Worm (Caenorhabditis elegans): ENCODE results near the gene D1005.10.

The D1005.10 gene

ce11 chrX:1525511-1526172 is 39.7 kb upstream of the D1005.10 start:
- peak; percentile 60 for TF ChIP-seq ceh-28 (tag; optimal IDR thresholded peaks at IDR 0.05)
- TF ChIP-seq mdl-1 (tag; optimal IDR thresholded peaks at IDR 0.05), result no peak

ce11 chrX:1524559-1524958 is 38.6 kb upstream of the D1005.10 start:
- TF ChIP-seq nhr-28 (tag; optimal IDR thresholded peaks at IDR 0.05) (no peak), nfya-1 (tag; optimal IDR thresholded peaks at IDR 0.05; ENCODE audit: insufficient read depth) (peak; percentile 59), lsy-12 (tag; optimal IDR thresholded peaks at IDR 0.05) (peak; percentile 41), pha-4 (tag; optimal IDR thresholded peaks at IDR 0.05) (peak; percentile 34), lin-39 (tag; optimal IDR thresholded peaks at IDR 0.05) (peak; percentile 84), hmg-11 (tag; optimal IDR thresholded peaks at IDR 0.05) (peak; percentile 44), ama-1 (optimal IDR thresholded peaks at IDR 0.05) (peak; percentile 26), nhr-23 (tag; optimal IDR thresholded peaks at IDR 0.05) (peak; percentile 62), nhr-43 (tag; optimal IDR thresholded peaks at IDR 0.05; ENCODE audit: poor library complexity, severe bottlenecking) (no peak), nhr-25 (tag; optimal IDR thresholded peaks at IDR 0.05) (peak; percentile 19), ceh-28 (tag; optimal IDR thresholded peaks at IDR 0.05) (no peak), egl-5 (tag; optimal IDR thresholded peaks at IDR 0.05) (peak; percentile 64)

- no peak for TF ChIP-seq egl-5 (tag; optimal IDR thresholded peaks at IDR 0.05)
- no peak for TF ChIP-seq ztf-4 (tag; optimal IDR thresholded peaks at IDR 0.05)
- no peak for TF ChIP-seq nfya-1 (tag; optimal IDR thresholded peaks at IDR 0.05; ENCODE audit: insufficient read depth)
- no peak for TF ChIP-seq unc-62 (GFP tag; optimal IDR thresholded peaks at IDR 0.05)
- TF ChIP-seq nhr-76 (tag; optimal IDR thresholded peaks at IDR 0.05), result no peak
- no peak for TF ChIP-seq elt-1 (tag; optimal IDR thresholded peaks at IDR 0.05)
- no peak for TF ChIP-seq lin-39 (tag; optimal IDR thresholded peaks at IDR 0.05)
- no peak for TF ChIP-seq aly-2 (tag; optimal IDR thresholded peaks at IDR 0.05)
- TF ChIP-seq ceh-82 (tag; optimal IDR thresholded peaks at IDR 0.05), result no peak
Measured at ce11 chrX:1523272-1523671, 37.3 kb upstream of the D1005.10 start.

- TF ChIP-seq nfya-1 (tag; optimal IDR thresholded peaks at IDR 0.05; ENCODE audit: insufficient read depth) (peak; percentile 57), lsy-12 (tag; optimal IDR thresholded peaks at IDR 0.05) (no peak), R02D3.7 (tag; optimal IDR thresholded peaks at IDR 0.05) (no peak), egl-5 (tag; optimal IDR thresholded peaks at IDR 0.05) (no peak), nhr-25 (tag; optimal IDR thresholded peaks at IDR 0.05) (no peak), hmg-11 (tag; optimal IDR thresholded peaks at IDR 0.05) (peak; percentile 35), lin-15B (tag; optimal IDR thresholded peaks at IDR 0.05) (peak; percentile 5), elt-2 (tag; optimal IDR thresholded peaks at IDR 0.05) (no peak), skn-1 (tag; optimal IDR thresholded peaks at IDR 0.05) (no peak), sea-2 (GFP tag; optimal IDR thresholded peaks at IDR 0.05) (no peak), zag-1 (tag; optimal IDR thresholded peaks at IDR 0.05) (no peak), lin-39 (tag; optimal IDR thresholded peaks at IDR 0.05) (peak; percentile 71), nhr-237 (tag; optimal IDR thresholded peaks at IDR 0.05) (no peak), unc-39 (tag; optimal IDR thresholded peaks at IDR 0.05) (no peak)
Measured at ce11 chrX:1522068-1522467, 36.1 kb upstream of the D1005.10 start.

ce11 chrX:1521387-1521786 is 35.4 kb upstream of the D1005.10 start, which contains the start of gene toca-1:
TSS of gene toca-1 (minus strand) at chrX:1521487.
- no peak for TF ChIP-seq ceh-82 (tag; optimal IDR thresholded peaks at IDR 0.05)
- no peak for TF ChIP-seq ceh-28 (tag; optimal IDR thresholded peaks at IDR 0.05)
- no peak for TF ChIP-seq elt-3 (tag; optimal IDR thresholded peaks at IDR 0.05)
- TF ChIP-seq ceh-9 (tag; optimal IDR thresholded peaks at IDR 0.05), result no peak
- TF ChIP-seq snpc-4 (tag; optimal IDR thresholded peaks at IDR 0.05), result no peak
- no peak for TF ChIP-seq ceh-16 (tag; optimal IDR thresholded peaks at IDR 0.05)
- TF ChIP-seq nhr-67 (tag; optimal IDR thresholded peaks at IDR 0.05), result no peak
- no peak for TF ChIP-seq fkh-10 (GFP tag; optimal IDR thresholded peaks at IDR 0.05)
- no peak for TF ChIP-seq daf-12 (tag; optimal IDR thresholded peaks at IDR 0.05)
- no peak for TF ChIP-seq elt-1 (tag; optimal IDR thresholded peaks at IDR 0.05)
- TF ChIP-seq mdl-1 (tag; optimal IDR thresholded peaks at IDR 0.05), result no peak
- no peak for TF ChIP-seq zag-1 (tag; optimal IDR thresholded peaks at IDR 0.05)
